Worm (Caenorhabditis elegans) whole organism, midembryonic: ENCODE results near the gene ZK643.5.

Experiments used
- T22C8.4 ChIP-seq: fragments of 200-800 bp; sonication (Bioruptor generic); IDR thresholded peaks from 2 replicates; pipeline ENCODE4 v1.3.6; 2022; ENCODE audit warnings: missing genetic modification characterization, missing compliant biosample characterization
- cog-1 ChIP-seq: sonication (generic microtip); optimal IDR thresholded peaks from 2 replicates; lab custom pipeline; 2016; ENCODE audit warnings: missing genetic modification characterization, missing compliant biosample characterization
- flt-1 ChIP-seq: fragments of 200-800 bp; sonication (Bioruptor generic); IDR thresholded peaks from 2 replicates; pipeline ENCODE4 v1.3.6; 2022; ENCODE audit warnings: missing genetic modification characterization, missing compliant biosample characterization
- klf-2 ChIP-seq: fragments of 200-800 bp; sonication (Bioruptor generic); conservative IDR thresholded peaks from 2 replicates; pipeline ENCODE4 v1.3.6; 2022; ENCODE audit warnings: missing genetic modification reagents, missing genetic modification characterization, missing compliant biosample characterization
- med-1 ChIP-seq: sonication (generic microtip); optimal IDR thresholded peaks from 2 replicates; lab custom pipeline; 2017; ENCODE audit warnings: missing genetic modification characterization, mild to moderate bottlenecking, missing compliant biosample characterization, antibody characterized with exemption, missing genetic modification reagents; ENCODE audit not compliant: insufficient read depth
- ref-1 ChIP-seq: fragments of 200-800 bp; sonication (Bioruptor generic); conservative IDR thresholded peaks from 2 replicates; pipeline ENCODE4 v1.3.6; 2022; ENCODE audit warnings: missing genetic modification reagents, missing genetic modification characterization, missing compliant biosample characterization
- tab-1 ChIP-seq: fragments of 200-800 bp; sonication (Bioruptor generic); IDR thresholded peaks from 2 replicates; pipeline ENCODE4 v1.3.6; 2022; ENCODE audit warnings: missing genetic modification characterization, missing compliant biosample characterization
- ztf-23 ChIP-seq: fragments of 200-800 bp; sonication (Bioruptor generic); IDR thresholded peaks from 2 replicates; pipeline ENCODE4 v1.3.6; 2022; ENCODE audit warnings: missing genetic modification reagents, missing genetic modification characterization, missing compliant biosample characterization
- ztf-29 ChIP-seq: fragments of 200-800 bp; sonication (Bioruptor generic); IDR thresholded peaks from 2 replicates; pipeline ENCODE4 v1.3.6; 2022; ENCODE audit warnings: missing genetic modification reagents, missing genetic modification characterization, missing compliant biosample characterization

The ZK643.5 gene

DNA sequence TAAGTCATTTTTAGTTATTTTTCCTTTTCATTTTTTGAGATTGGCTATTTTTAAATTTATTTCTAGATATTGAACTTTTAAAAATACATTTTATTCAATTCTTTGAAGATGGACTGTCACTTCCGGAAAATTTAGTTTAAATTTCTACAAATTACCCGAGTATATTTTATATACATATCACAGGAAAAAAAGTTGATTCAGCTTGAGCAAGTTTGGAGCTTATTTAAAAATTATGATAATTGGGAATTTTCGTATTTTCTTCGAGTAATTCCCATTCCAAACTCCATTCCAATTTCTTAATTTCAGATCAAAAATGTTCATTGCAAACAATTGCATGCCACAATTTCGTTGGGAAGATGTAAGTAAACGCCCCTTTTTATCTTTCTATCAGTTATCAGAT lies 26.3 kb downstream of the ZK643.5 start, which contains the start of gene arrd-15:
arrd-15 (plus strand) TSS at position 301 of the 400 bp plus-strand sequence.
- no peak for TF ChIP-seq klf-2 (GFP tag; lab: Robert Waterston, UW)
- TF ChIP-seq cog-1 (tag; lab: Kevin White, UChicago): no peak
- TF ChIP-seq T22C8.4 (GFP tag; lab: Robert Waterston, UW): no peak
- no peak for TF ChIP-seq med-1 (GFP tag; lab: Kevin White, UChicago)
- TF ChIP-seq ref-1 (GFP tag; lab: Robert Waterston, UW): no peak
- TF ChIP-seq tab-1 (GFP tag; lab: Robert Waterston, UW): no peak
- TF ChIP-seq ztf-29 (GFP tag; lab: Robert Waterston, UW): no peak
- TF ChIP-seq ztf-23 (GFP tag; lab: Robert Waterston, UW): no peak
- no peak for TF ChIP-seq flt-1 (GFP tag; lab: Robert Waterston, UW)

DNA sequence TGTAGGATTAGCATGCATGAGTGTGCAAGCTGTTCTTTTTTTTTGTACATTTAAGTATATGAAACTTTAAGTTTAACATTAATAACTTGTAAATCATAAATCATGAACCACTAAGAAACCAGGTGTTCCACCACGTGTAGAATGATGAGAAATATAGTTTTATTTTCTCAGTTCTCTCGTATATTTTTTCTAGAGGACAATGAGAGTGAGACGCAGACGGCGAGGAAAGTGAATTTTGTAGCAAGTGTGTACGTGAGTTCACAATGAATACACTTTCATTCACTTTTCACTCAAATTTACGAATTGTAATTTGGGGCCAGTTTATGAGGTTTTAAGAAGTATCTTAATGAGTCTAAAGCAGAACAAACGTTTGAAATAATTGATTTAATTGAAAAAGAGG lies 29.5 kb downstream of the ZK643.5 start:
- TF ChIP-seq ref-1 (GFP tag; lab: Robert Waterston, UW) (no peak), ztf-29 (GFP tag; lab: Robert Waterston, UW) (no peak), cog-1 (tag; lab: Kevin White, UChicago) (no peak), flt-1 (GFP tag; lab: Robert Waterston, UW) (no peak), klf-2 (GFP tag; lab: Robert Waterston, UW) (no peak), med-1 (GFP tag; lab: Kevin White, UChicago) (no peak), tab-1 (GFP tag; lab: Robert Waterston, UW) (no peak), ztf-23 (GFP tag; lab: Robert Waterston, UW) (no peak), T22C8.4 (GFP tag; lab: Robert Waterston, UW) (no peak)

ce11 chrIII:8925539-8925938 lies 30.5 kb downstream of the ZK643.5 start:
- no peak for TF ChIP-seq med-1 (GFP tag; lab: Kevin White, UChicago)
- no peak for TF ChIP-seq ztf-23 (GFP tag; lab: Robert Waterston, UW)
- no peak for TF ChIP-seq ztf-29 (GFP tag; lab: Robert Waterston, UW)
- TF ChIP-seq tab-1 (GFP tag; lab: Robert Waterston, UW): no peak
- no peak for TF ChIP-seq klf-2 (GFP tag; lab: Robert Waterston, UW)
- no peak for TF ChIP-seq T22C8.4 (GFP tag; lab: Robert Waterston, UW)
- TF ChIP-seq cog-1 (tag; lab: Kevin White, UChicago): no peak
- TF ChIP-seq flt-1 (GFP tag; lab: Robert Waterston, UW): no peak
- no peak for TF ChIP-seq ref-1 (GFP tag; lab: Robert Waterston, UW)

ce11 chrIII:8923937-8924336 lies 32.1 kb downstream of the ZK643.5 start, which contains the start of gene ZK637.12:
Gene ZK637.12 (plus strand): TSS chrIII:8924237.
- TF ChIP-seq ztf-23 (GFP tag; lab: Robert Waterston, UW) (no peak), med-1 (GFP tag; lab: Kevin White, UChicago) (no peak), ref-1 (GFP tag; lab: Robert Waterston, UW) (no peak), tab-1 (GFP tag; lab: Robert Waterston, UW) (no peak), klf-2 (GFP tag; lab: Robert Waterston, UW) (no peak), T22C8.4 (GFP tag; lab: Robert Waterston, UW) (no peak), ztf-29 (GFP tag; lab: Robert Waterston, UW) (no peak), flt-1 (GFP tag; lab: Robert Waterston, UW) (no peak), cog-1 (tag; lab: Kevin White, UChicago) (no peak)

- TF ChIP-seq ref-1 (GFP tag; lab: Robert Waterston, UW): no peak
Observed at ce11 chrIII:8923240-8923734, 32.7 kb downstream of the ZK643.5 start, which contains the start of gene glb-1. Gene glb-1 (minus strand): TSS chrIII:8923290.

ce11 chrIII:8922061-8922460 lies 33.9 kb downstream of the ZK643.5 start:
- TF ChIP-seq ref-1 (GFP tag; lab: Robert Waterston, UW): no peak
- TF ChIP-seq ztf-29 (GFP tag; lab: Robert Waterston, UW): no peak
- TF ChIP-seq klf-2 (GFP tag; lab: Robert Waterston, UW): no peak
- no peak for TF ChIP-seq tab-1 (GFP tag; lab: Robert Waterston, UW)
- TF ChIP-seq ztf-23 (GFP tag; lab: Robert Waterston, UW): no peak
- no peak for TF ChIP-seq med-1 (GFP tag; lab: Kevin White, UChicago)
- no peak for TF ChIP-seq flt-1 (GFP tag; lab: Robert Waterston, UW)

ce11 chrIII:8919784-8920183 lies 36.2 kb downstream of the ZK643.5 start, which contains the start of gene ZK637.15:
Gene ZK637.15 (plus strand): TSS chrIII:8920084.
- TF ChIP-seq flt-1 (GFP tag; lab: Robert Waterston, UW) (no peak), klf-2 (GFP tag; lab: Robert Waterston, UW) (no peak), tab-1 (GFP tag; lab: Robert Waterston, UW) (no peak), ztf-23 (GFP tag; lab: Robert Waterston, UW) (no peak)

DNA sequence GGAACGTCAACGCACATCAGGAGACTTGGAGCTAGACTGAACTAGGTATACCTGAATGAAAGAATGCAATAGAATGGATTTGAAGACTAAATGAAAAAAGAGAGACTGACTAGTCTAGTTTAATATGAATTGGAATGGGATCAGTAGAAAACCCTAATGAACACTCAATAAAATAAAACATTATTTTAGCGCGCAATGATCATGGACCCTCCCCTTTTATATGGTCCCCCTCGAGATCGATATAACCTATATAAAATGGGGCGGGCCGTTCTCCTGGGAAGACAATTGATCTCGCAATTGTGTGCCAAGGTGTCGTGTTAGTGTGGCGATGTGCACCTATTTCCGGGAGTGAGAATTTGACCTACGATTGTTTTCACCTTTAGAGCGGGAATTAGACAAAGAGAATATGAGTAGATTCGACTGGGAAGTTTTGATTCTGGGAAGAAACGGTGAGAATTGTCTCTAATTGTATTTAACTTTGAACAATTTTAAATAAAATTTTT lies 38.1 kb downstream of the ZK643.5 start, which contains the start of gene cdc-25.3:
cdc-25.3 (minus strand) TSS at position 51 of the 503 bp plus-strand sequence.
- no peak for TF ChIP-seq ztf-29 (GFP tag; lab: Robert Waterston, UW)
- no peak for TF ChIP-seq med-1 (GFP tag; lab: Kevin White, UChicago)
- no peak for TF ChIP-seq flt-1 (GFP tag; lab: Robert Waterston, UW)
- TF ChIP-seq ref-1 (GFP tag; lab: Robert Waterston, UW): no peak
- TF ChIP-seq klf-2 (GFP tag; lab: Robert Waterston, UW): no peak
- no peak for TF ChIP-seq ztf-23 (GFP tag; lab: Robert Waterston, UW)
- no peak for TF ChIP-seq tab-1 (GFP tag; lab: Robert Waterston, UW)
- TF ChIP-seq cog-1 (tag; lab: Kevin White, UChicago): no peak
- TF ChIP-seq T22C8.4 (GFP tag; lab: Robert Waterston, UW): no peak

- TF ChIP-seq flt-1 (GFP tag; lab: Robert Waterston, UW) (no peak), klf-2 (GFP tag; lab: Robert Waterston, UW) (no peak)
Observed at ce11 chrIII:8913469-8913868, 42.5 kb downstream of the ZK643.5 start, which contains the start of gene trxr-2. Gene trxr-2 (plus strand): TSS chrIII:8913769.
